Fruit fly (Drosophila melanogaster) Kc167 (cell line): ENCODE data around the gene nrv1.

Experiments
- Myc ChIP-seq: fragments of >200 bp; optimal IDR thresholded peaks from 2 replicates; lab custom pipeline; 2017; ENCODE audit warnings: missing external identifiers
- h ChIP-seq: fragments of >200 bp; optimal IDR thresholded peaks from 3 replicates; lab custom pipeline; 2018; ENCODE audit warnings: missing external identifiers
- insv ChIP-seq: fragments of >200 bp; optimal IDR thresholded peaks from 3 replicates; lab custom pipeline; 2018; ENCODE audit warnings: missing external identifiers
- psq ChIP-seq: fragments of >200 bp; optimal IDR thresholded peaks from 2 replicates; lab custom pipeline; 2017; ENCODE audit warnings: missing external identifiers

- TF ChIP-seq psq (lab: Kevin White, UChicago) (no peak), insv (no peak), h (lab: Kevin White, UChicago) (no peak), Myc (lab: Kevin White, UChicago) (no peak)
Observed at dm6 chr2L:6793763-6794417, 7.2 kb upstream of the nrv1 start.
